Worm (Caenorhabditis elegans): Measurements from ENCODE around the gene C33C12.7.

The C33C12.7 gene

DNA sequence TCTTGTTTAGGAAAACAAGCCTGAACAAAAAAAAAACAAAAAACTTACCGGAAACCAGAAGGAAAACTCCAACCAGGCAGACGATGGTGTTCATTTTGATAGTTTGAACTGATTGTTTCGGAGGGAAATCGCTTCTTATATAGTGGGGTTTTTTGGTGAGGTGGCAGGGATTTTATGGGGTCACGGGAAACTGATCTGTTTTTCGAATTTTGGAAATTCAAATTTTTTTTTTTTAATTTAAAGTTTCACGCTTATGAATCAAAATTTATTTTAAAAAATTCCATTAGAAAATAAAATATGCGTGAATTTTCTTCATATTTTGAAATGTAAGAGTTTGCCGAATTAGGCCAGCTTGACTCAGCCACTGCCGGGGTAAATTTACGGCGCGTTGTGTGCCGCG, at the start of gene C33C12.7:
TSS of gene C33C12.7 (minus strand) at position 101 of the 400 bp plus-strand sequence.
- TF ChIP-seq lsy-2 (tag; optimal IDR thresholded peaks at IDR 0.05) (no peak), sma-3 (GFP tag; optimal IDR thresholded peaks at IDR 0.05) (no peak)

- no peak for TF ChIP-seq lin-39 (tag; optimal IDR thresholded peaks at IDR 0.05)
- TF ChIP-seq mdl-1 (tag; optimal IDR thresholded peaks at IDR 0.05): no peak
- no peak for TF ChIP-seq lin-13 (GFP tag; optimal IDR thresholded peaks at IDR 0.05)
- TF ChIP-seq nhr-12 (tag; optimal IDR thresholded peaks at IDR 0.05): no peak
- TF ChIP-seq nhr-6 (tag; optimal IDR thresholded peaks at IDR 0.05): no peak
- no peak for TF ChIP-seq snpc-4 (tag; optimal IDR thresholded peaks at IDR 0.05)
- TF ChIP-seq alr-1 (tag; optimal IDR thresholded peaks at IDR 0.05): no peak
- TF ChIP-seq egl-27 (tag; optimal IDR thresholded peaks at IDR 0.05): no peak
- TF ChIP-seq elt-3 (tag; optimal IDR thresholded peaks at IDR 0.05): no peak
- TF ChIP-seq C34F6.9 (tag; optimal IDR thresholded peaks at IDR 0.05): no peak
- TF ChIP-seq nhr-11 (tag; optimal IDR thresholded peaks at IDR 0.05): no peak
- no peak for TF ChIP-seq ZK546.5 (tag; optimal IDR thresholded peaks at IDR 0.05)
- no peak for TF ChIP-seq unc-55 (GFP tag; optimal IDR thresholded peaks at IDR 0.05)
- TF ChIP-seq nhr-23 (tag; optimal IDR thresholded peaks at IDR 0.05): no peak
- TF ChIP-seq ztf-1 (GFP tag; conservative IDR thresholded peaks at IDR 0.05): no peak
- no peak for TF ChIP-seq sem-4 (tag; optimal IDR thresholded peaks at IDR 0.05)
- TF ChIP-seq crh-2 (tag; optimal IDR thresholded peaks at IDR 0.05): no peak
- no peak for TF ChIP-seq skn-1 (tag; optimal IDR thresholded peaks at IDR 0.05)
- no peak for TF ChIP-seq ztf-11 (tag; optimal IDR thresholded peaks at IDR 0.05)
These were observed 48.2 kb upstream of the C33C12.7 start, which contains the start of gene cbs-2 for ce11 chrII:2223467-2223866. TSS of gene cbs-2 (minus strand) at chrII:2223567.

DNA sequence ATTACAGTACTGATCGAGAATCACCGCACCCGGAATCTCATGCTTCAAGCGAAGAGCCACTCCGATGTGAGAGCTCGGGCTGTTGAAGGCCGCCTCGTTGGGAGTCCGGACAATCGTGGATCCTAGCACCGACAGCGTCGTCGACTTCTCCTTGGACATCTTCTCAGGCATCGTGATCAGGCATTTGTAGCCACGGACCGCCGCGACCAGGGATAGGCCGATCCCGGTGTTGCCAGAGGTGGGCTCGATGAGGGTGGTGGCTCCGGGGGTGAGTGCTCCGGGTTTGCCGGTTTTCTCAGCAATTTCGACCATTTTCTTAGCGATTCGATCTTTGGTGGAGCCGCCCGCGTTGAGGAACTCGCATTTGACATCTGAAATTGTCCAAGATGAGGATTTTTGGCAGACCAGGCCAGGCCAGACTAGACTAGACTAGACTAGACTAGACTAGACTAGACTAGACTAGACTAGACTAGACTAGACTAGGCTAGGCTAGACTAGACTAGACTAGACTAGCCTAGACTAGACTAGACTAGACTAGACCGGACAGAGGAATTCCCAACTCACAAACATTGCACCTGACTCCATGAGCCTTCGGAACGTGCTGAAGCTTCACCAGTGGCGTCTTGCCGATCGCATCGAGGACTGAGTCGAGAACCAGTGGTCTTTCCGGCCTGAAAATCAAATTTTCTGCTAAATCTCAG, 46.1 kb upstream of the C33C12.7 start:
- TF ChIP-seq nhr-25 (tag; optimal IDR thresholded peaks at IDR 0.05) (no peak), blmp-1 (tag; optimal IDR thresholded peaks at IDR 0.05; ENCODE audit: insufficient read depth) (no peak), unc-62 (GFP tag; optimal IDR thresholded peaks at IDR 0.05) (no peak), elt-3 (tag; optimal IDR thresholded peaks at IDR 0.05) (no peak), ztf-1 (GFP tag; conservative IDR thresholded peaks at IDR 0.05) (no peak), lin-11 (tag; optimal IDR thresholded peaks at IDR 0.05) (no peak), peb-1 (tag; optimal IDR thresholded peaks at IDR 0.05) (no peak), ceh-16 (tag; optimal IDR thresholded peaks at IDR 0.05) (no peak), ZK546.5 (tag; optimal IDR thresholded peaks at IDR 0.05) (no peak), lin-13 (GFP tag; optimal IDR thresholded peaks at IDR 0.05) (no peak), F13H6.1 (tag; optimal IDR thresholded peaks at IDR 0.05) (no peak), zag-1 (tag; optimal IDR thresholded peaks at IDR 0.05) (no peak), nhr-10 (tag; optimal IDR thresholded peaks at IDR 0.05) (no peak), alr-1 (tag; optimal IDR thresholded peaks at IDR 0.05) (no peak), nhr-129 (tag; optimal IDR thresholded peaks at IDR 0.05) (no peak)

DNA sequence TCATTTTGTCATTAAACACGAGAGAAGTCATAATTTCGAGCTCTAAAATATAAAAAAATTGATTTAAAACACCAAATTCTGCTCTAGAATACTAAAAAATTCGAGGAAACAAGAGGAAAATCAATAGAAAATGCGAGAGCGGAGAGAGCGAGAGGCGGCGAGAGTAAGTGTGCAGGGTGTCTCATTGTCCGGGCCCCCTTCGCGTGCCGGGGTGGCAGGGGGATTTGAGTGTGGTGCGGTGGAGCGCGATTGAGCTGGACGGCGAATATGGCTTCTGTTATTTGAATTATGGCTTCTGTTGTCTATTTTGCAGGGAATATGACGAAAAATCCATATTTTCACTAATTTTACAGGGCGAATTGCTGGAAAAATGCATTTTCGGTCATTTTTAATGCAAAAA, 44.6 kb upstream of the C33C12.7 start, which contains the start of gene Y59C2A.3:
TSS of gene Y59C2A.3 (minus strand) at position 42 of the 400 bp plus-strand sequence.
- TF ChIP-seq egl-27 (tag; optimal IDR thresholded peaks at IDR 0.05): no peak
- peak; percentile 40 for TF ChIP-seq lin-11 (tag; optimal IDR thresholded peaks at IDR 0.05)
- no peak for TF ChIP-seq ZK546.5 (tag; optimal IDR thresholded peaks at IDR 0.05)
- TF ChIP-seq ceh-16 (tag; optimal IDR thresholded peaks at IDR 0.05): no peak
- no peak for TF ChIP-seq mdl-1 (tag; optimal IDR thresholded peaks at IDR 0.05)
- no peak for TF ChIP-seq ama-1 (optimal IDR thresholded peaks at IDR 0.05)
- peak; percentile 35 for TF ChIP-seq lin-13 (GFP tag; optimal IDR thresholded peaks at IDR 0.05)
- no peak for TF ChIP-seq dmd-4 (tag; optimal IDR thresholded peaks at IDR 0.05)
- no peak for TF ChIP-seq unc-39 (tag; optimal IDR thresholded peaks at IDR 0.05)
- TF ChIP-seq R02D3.7 (tag; optimal IDR thresholded peaks at IDR 0.05): no peak
- TF ChIP-seq nhr-21 (tag; optimal IDR thresholded peaks at IDR 0.05): no peak
- TF ChIP-seq nhr-11 (tag; optimal IDR thresholded peaks at IDR 0.05): no peak
- no peak for TF ChIP-seq skn-1 (tag; optimal IDR thresholded peaks at IDR 0.05)
- no peak for TF ChIP-seq snpc-4 (tag; optimal IDR thresholded peaks at IDR 0.05)
- no peak for TF ChIP-seq nhr-237 (tag; optimal IDR thresholded peaks at IDR 0.05)
- peak; percentile 54 for TF ChIP-seq C34F6.9 (tag; optimal IDR thresholded peaks at IDR 0.05)
- TF ChIP-seq nhr-12 (tag; optimal IDR thresholded peaks at IDR 0.05): no peak
- no peak for TF ChIP-seq ztf-11 (tag; optimal IDR thresholded peaks at IDR 0.05)
- no peak for TF ChIP-seq ceh-82 (tag; optimal IDR thresholded peaks at IDR 0.05)
- TF ChIP-seq peb-1 (tag; optimal IDR thresholded peaks at IDR 0.05): no peak
- TF ChIP-seq lin-39 (tag; optimal IDR thresholded peaks at IDR 0.05): no peak
- TF ChIP-seq Y55F3AM.14 (GFP tag; optimal IDR thresholded peaks at IDR 0.05): no peak
- no peak for TF ChIP-seq zag-1 (tag; optimal IDR thresholded peaks at IDR 0.05)
- no peak for TF ChIP-seq nhr-23 (tag; optimal IDR thresholded peaks at IDR 0.05)
- TF ChIP-seq nhr-6 (tag; optimal IDR thresholded peaks at IDR 0.05): no peak
- no peak for TF ChIP-seq ztf-1 (GFP tag; conservative IDR thresholded peaks at IDR 0.05)
- TF ChIP-seq aly-2 (tag; optimal IDR thresholded peaks at IDR 0.05): no peak
- no peak for TF ChIP-seq fos-1 (tag; optimal IDR thresholded peaks at IDR 0.05)
- TF ChIP-seq elt-1 (tag; optimal IDR thresholded peaks at IDR 0.05): no peak
- no peak for TF ChIP-seq sem-4 (tag; optimal IDR thresholded peaks at IDR 0.05)
- no peak for TF ChIP-seq crh-2 (tag; optimal IDR thresholded peaks at IDR 0.05)
- TF ChIP-seq nhr-77 (tag; optimal IDR thresholded peaks at IDR 0.05): no peak
- no peak for TF ChIP-seq ztf-4 (tag; optimal IDR thresholded peaks at IDR 0.05)
- TF ChIP-seq nhr-10 (tag; optimal IDR thresholded peaks at IDR 0.05): no peak
- TF ChIP-seq unc-55 (GFP tag; optimal IDR thresholded peaks at IDR 0.05): peak; percentile 82
- no peak for TF ChIP-seq blmp-1 (tag; optimal IDR thresholded peaks at IDR 0.05; ENCODE audit: insufficient read depth)
- TF ChIP-seq mab-5 (tag; optimal IDR thresholded peaks at IDR 0.05): no peak
